Worm (Caenorhabditis elegans) whole organism, late embryonic: ENCODE data around the gene emb-30.

Experiments
- ama-1 ChIP-seq: fragments of 150-350 bp; optimal IDR thresholded peaks from 2 replicates; lab custom pipeline; 2014
- ceh-34 ChIP-seq: sonication (generic microtip); optimal IDR thresholded peaks from 2 replicates; lab custom pipeline; 2016; ENCODE audit warnings: mild to moderate bottlenecking, missing genetic modification characterization, missing compliant biosample characterization
- elt-2 ChIP-seq: sonication (generic microtip); optimal IDR thresholded peaks from 2 replicates; lab custom pipeline; 2016; ENCODE audit warnings: missing genetic modification reagents, missing genetic modification characterization, missing compliant biosample characterization
- pqm-1 ChIP-seq: sonication (generic microtip); optimal IDR thresholded peaks from 2 replicates; lab custom pipeline; 2016; ENCODE audit warnings: missing genetic modification characterization, missing compliant biosample characterization
- ref-2 ChIP-seq: sonication (generic microtip); optimal IDR thresholded peaks from 2 replicates; lab custom pipeline; 2016; ENCODE audit warnings: missing genetic modification characterization, missing compliant biosample characterization

- no peak for TF ChIP-seq ama-1 (lab: Kevin White, UChicago)
- no peak for TF ChIP-seq ref-2 (tag; lab: Kevin White, UChicago)
- TF ChIP-seq ceh-34 (tag; lab: Kevin White, UChicago), result no peak
- TF ChIP-seq pqm-1 (tag; lab: Kevin White, UChicago), result no peak
- no peak for TF ChIP-seq elt-2 (tag; lab: Kevin White, UChicago)
Measured at ce11 chrIII:9454730-9455129, 13.5 kb upstream of the emb-30 start.
